5 fruit fly cellular contexts compared by ENCODE assay signal in genomic region chrX:16288492-16288964, dm6.
A peak's percentile ranks its signal among the peaks of the same experiment; 100 is the strongest.
TF ChIP-seq lines count a peak whose summit lies in the region.

TSS of gene CG32576 (minus strand) at chrX:16288533.
TSS of gene caz (plus strand) at chrX:16288810.

- TF ChIP-seq CTCF in whole organism, embryonic (GFP tag; optimal IDR thresholded peaks at IDR 0.05; lab: Kevin White, UChicago): peak; percentile 47

TF ChIP-seq in whole organism, adult, 20 proteins besides CTCF, POLR2A, EP300 and RAD21 (continues in another document):
- TF ChIP-seq cic (GFP tag; optimal IDR thresholded peaks at IDR 0.05; lab: Kevin White, UChicago) (peak; percentile 59), Clk (GFP tag; optimal IDR thresholded peaks at IDR 0.05; lab: Kevin White, UChicago) (no peak), Crg-1 (GFP tag; optimal IDR thresholded peaks at IDR 0.05; lab: Kevin White, UChicago) (peak; percentile 89), kay (GFP tag; lab: Kevin White, UChicago; ENCODE audit: borderline replicate concordance) (no peak), CG7045 (GFP tag; optimal IDR thresholded peaks at IDR 0.05; lab: Kevin White, UChicago) (no peak), CG14711 (tag; optimal IDR thresholded peaks at IDR 0.05; lab: Kevin White, UChicago) (peak; percentile 64), cnc (optimal IDR thresholded peaks at IDR 0.05; lab: Kevin White, UChicago) (no peak), Hr96 (GFP tag; optimal IDR thresholded peaks at IDR 0.05; lab: Kevin White, UChicago) (no peak), pad (GFP tag; optimal IDR thresholded peaks at IDR 0.05; lab: Kevin White, UChicago) (peak; percentile 68), CG1620 (GFP tag; optimal IDR thresholded peaks at IDR 0.05; lab: Kevin White, UChicago) (peak; percentile 71), CG11617 (GFP tag; optimal IDR thresholded peaks at IDR 0.05; lab: Kevin White, UChicago) (peak; percentile 68), bab1 (GFP tag; optimal IDR thresholded peaks at IDR 0.05; lab: Kevin White, UChicago) (peak; percentile 48), CG33017 (tag; optimal IDR thresholded peaks at IDR 0.05; lab: Kevin White, UChicago) (no peak), Mnt (GFP tag; optimal IDR thresholded peaks at IDR 0.05; lab: Kevin White, UChicago) (peak; percentile 73), ovo (GFP tag; optimal IDR thresholded peaks at IDR 0.05; lab: Kevin White, UChicago) (peak; percentile 71), toe (GFP tag; optimal IDR thresholded peaks at IDR 0.05; lab: Kevin White, UChicago) (no peak), tj (GFP tag; optimal IDR thresholded peaks at IDR 0.05; lab: Kevin White, UChicago) (peak; percentile 76), CG5204 (GFP tag; optimal IDR thresholded peaks at IDR 0.05; lab: Kevin White, UChicago) (no peak)

TF ChIP-seq in whole organism, embryonic, 481 proteins besides CTCF, POLR2A, EP300 and RAD21 (continues in another document):
- TF ChIP-seq Mad (GFP tag; optimal IDR thresholded peaks at IDR 0.05; lab: Kevin White, UChicago) (no peak), MESR4 (GFP tag; optimal IDR thresholded peaks at IDR 0.05; lab: Kevin White, UChicago) (peak; percentile 85), Opbp (GFP tag; IDR thresholded peaks at IDR 0.05; lab: Robert Waterston, UW; ENCODE audit: partially characterized antibody) (no peak), slbo (GFP tag; IDR thresholded peaks at IDR 0.05; lab: Robert Waterston, UW) (peak; percentile 24; the same call in 1 of the 2 replicates), ftz-f1 (GFP tag; optimal IDR thresholded peaks at IDR 0.05; lab: Kevin White, UChicago) (no peak), Max (GFP tag; optimal IDR thresholded peaks at IDR 0.05; lab: Kevin White, UChicago) (peak; percentile 49), NK7.1 (GFP tag; optimal IDR thresholded peaks at IDR 0.05; lab: Kevin White, UChicago) (no peak), Optix (GFP tag; IDR thresholded peaks at IDR 0.05; lab: Robert Waterston, UW) (no peak), Usf (GFP tag; optimal IDR thresholded peaks at IDR 0.05; lab: Kevin White, UChicago) (no peak), CG17802 (tag; optimal IDR thresholded peaks at IDR 0.05; lab: Kevin White, UChicago) (no peak), Doc2 (GFP tag; IDR thresholded peaks at IDR 0.05; lab: Robert Waterston, UW) (no peak), sr (GFP tag; IDR thresholded peaks at IDR 0.05; lab: Robert Waterston, UW) (no peak), tll (GFP tag; optimal IDR thresholded peaks at IDR 0.05; lab: Kevin White, UChicago) (peak in 1 of 2 experiments; percentile 11), stc (GFP tag; IDR thresholded peaks at IDR 0.05; lab: Robert Waterston, UW) (no peak), CG18476 (GFP tag; optimal IDR thresholded peaks at IDR 0.05; lab: Kevin White, UChicago) (no peak), fd3F (GFP tag; optimal IDR thresholded peaks at IDR 0.05; lab: Kevin White, UChicago) (peak; percentile 13), her (GFP tag; optimal IDR thresholded peaks at IDR 0.05; lab: Kevin White, UChicago) (no peak), Myb (GFP tag; optimal IDR thresholded peaks at IDR 0.05; lab: Kevin White, UChicago) (peak; percentile 40), CG8281 (tag; optimal IDR thresholded peaks at IDR 0.05; lab: Kevin White, UChicago) (no peak)

TF ChIP-seq in whole organism, prepupa, 60 proteins besides CTCF, POLR2A, EP300 and RAD21 (continues in another document):
- TF ChIP-seq fd59A (GFP tag; optimal IDR thresholded peaks at IDR 0.05; lab: Kevin White, UChicago) (no peak), fkh (GFP tag; optimal IDR thresholded peaks at IDR 0.05; lab: Kevin White, UChicago) (peak; percentile 94), CG6854 (GFP tag; optimal IDR thresholded peaks at IDR 0.05; lab: Kevin White, UChicago) (no peak), achi (GFP tag; optimal IDR thresholded peaks at IDR 0.05; lab: Kevin White, UChicago) (peak; percentile 47), dsx (GFP tag; optimal IDR thresholded peaks at IDR 0.05; lab: Kevin White, UChicago; ENCODE audit: poor library complexity, severe bottlenecking) (peak; percentile 88), CG32006 (GFP tag; optimal IDR thresholded peaks at IDR 0.05; lab: Kevin White, UChicago) (no peak), Sox102F (GFP tag; optimal IDR thresholded peaks at IDR 0.05; lab: Kevin White, UChicago) (peak; percentile 43), CG8119 (GFP tag; IDR thresholded peaks at IDR 0.05; lab: Robert Waterston, UW) (no peak), CG11902 (GFP tag; optimal IDR thresholded peaks at IDR 0.05; lab: Kevin White, UChicago) (no peak), CG31627 (GFP tag; optimal IDR thresholded peaks at IDR 0.05; lab: Kevin White, UChicago) (no peak), dac (GFP tag; optimal IDR thresholded peaks at IDR 0.05; lab: Kevin White, UChicago) (no peak), Met (GFP tag; optimal IDR thresholded peaks at IDR 0.05; lab: Kevin White, UChicago) (no peak), acj6 (GFP tag; optimal IDR thresholded peaks at IDR 0.05; lab: Kevin White, UChicago) (peak; percentile 46), salr (GFP tag; optimal IDR thresholded peaks at IDR 0.05; lab: Kevin White, UChicago) (no peak), Eip78C (GFP tag; lab: Kevin White, UChicago) (peak; percentile 8), vri (GFP tag; optimal IDR thresholded peaks at IDR 0.05; lab: Kevin White, UChicago) (peak; percentile 23), CG6276 (GFP tag; optimal IDR thresholded peaks at IDR 0.05; lab: Kevin White, UChicago) (no peak), Smox (GFP tag; optimal IDR thresholded peaks at IDR 0.05; lab: Kevin White, UChicago) (no peak), CG11762 (GFP tag; optimal IDR thresholded peaks at IDR 0.05; lab: Kevin White, UChicago; ENCODE audit: insufficient read depth) (no peak), ss (GFP tag; optimal IDR thresholded peaks at IDR 0.05; lab: Kevin White, UChicago) (no peak)

TF ChIP-seq in whole organism, pupa, 21 proteins besides CTCF, POLR2A, EP300 and RAD21:
- TF ChIP-seq CG15710 (tag; optimal IDR thresholded peaks at IDR 0.05; lab: Kevin White, UChicago): peak; percentile 10
- no peak for TF ChIP-seq Pif1A (GFP tag; optimal IDR thresholded peaks at IDR 0.05; lab: Kevin White, UChicago)

TF ChIP-seq in whole organism, wandering third instar larva, 38 proteins besides CTCF, POLR2A, EP300 and RAD21:
- TF ChIP-seq CG9705 (GFP tag; optimal IDR thresholded peaks at IDR 0.05; lab: Kevin White, UChicago): peak; percentile 40
- no peak for TF ChIP-seq Hr83 (GFP tag; optimal IDR thresholded peaks at IDR 0.05; lab: Kevin White, UChicago; ENCODE audit: poor library complexity, severe bottlenecking)
- peak; percentile 33 for TF ChIP-seq brk (GFP tag; optimal IDR thresholded peaks at IDR 0.05; lab: Kevin White, UChicago)
- no peak for TF ChIP-seq lola (GFP tag; optimal IDR thresholded peaks at IDR 0.05; lab: Kevin White, UChicago)
- peak; percentile 13 for TF ChIP-seq Myc (optimal IDR thresholded peaks at IDR 0.05; lab: Kevin White, UChicago)
- peak; percentile 49 for TF ChIP-seq GATAd (GFP tag; optimal IDR thresholded peaks at IDR 0.05; lab: Kevin White, UChicago)
- TF ChIP-seq Dfd (GFP tag; optimal IDR thresholded peaks at IDR 0.05; lab: Kevin White, UChicago): no peak
- TF ChIP-seq tai (GFP tag; optimal IDR thresholded peaks at IDR 0.05; lab: Kevin White, UChicago): peak; percentile 72
- no peak for TF ChIP-seq Dif (GFP tag; optimal IDR thresholded peaks at IDR 0.05; lab: Kevin White, UChicago; ENCODE audit: partially characterized antibody)
- TF ChIP-seq N (GFP tag; optimal IDR thresholded peaks at IDR 0.05; lab: Kevin White, UChicago): no peak
- peak; percentile 67 for TF ChIP-seq h (GFP tag; optimal IDR thresholded peaks at IDR 0.05; lab: Kevin White, UChicago)
- TF ChIP-seq Mio (GFP tag; optimal IDR thresholded peaks at IDR 0.05; lab: Kevin White, UChicago): no peak
- TF ChIP-seq psq (GFP tag; optimal IDR thresholded peaks at IDR 0.05; lab: Kevin White, UChicago): peak; percentile 47
- TF ChIP-seq jim (GFP tag; optimal IDR thresholded peaks at IDR 0.05; lab: Kevin White, UChicago): no peak
- peak; percentile 50 for TF ChIP-seq OdsH (GFP tag; optimal IDR thresholded peaks at IDR 0.05; lab: Kevin White, UChicago)
- no peak for TF ChIP-seq fru (GFP tag; optimal IDR thresholded peaks at IDR 0.05; lab: Kevin White, UChicago)
- no peak for TF ChIP-seq CG32264 (GFP tag; optimal IDR thresholded peaks at IDR 0.05; lab: Kevin White, UChicago)
- peak in 1 of 2 experiments; percentile 60 for TF ChIP-seq foxo (GFP tag; optimal IDR thresholded peaks at IDR 0.05; lab: Kevin White, UChicago)
- no peak for TF ChIP-seq Hr78 (GFP tag; optimal IDR thresholded peaks at IDR 0.05; lab: Kevin White, UChicago)
- TF ChIP-seq usp (GFP tag; optimal IDR thresholded peaks at IDR 0.05; lab: Kevin White, UChicago): no peak
- TF ChIP-seq Rel (GFP tag; optimal IDR thresholded peaks at IDR 0.05; lab: Kevin White, UChicago): no peak
- peak; percentile 25 for TF ChIP-seq Rel (tag; optimal IDR thresholded peaks at IDR 0.05; lab: Kevin White, UChicago)
- peak; percentile 8 for TF ChIP-seq woc (GFP tag; optimal IDR thresholded peaks at IDR 0.05; lab: Kevin White, UChicago)
- peak; percentile 41 for TF ChIP-seq br (GFP tag; optimal IDR thresholded peaks at IDR 0.05; lab: Kevin White, UChicago)
- no peak for TF ChIP-seq CrebA (GFP tag; optimal IDR thresholded peaks at IDR 0.05; lab: Kevin White, UChicago; ENCODE audit: borderline replicate concordance)
- no peak for TF ChIP-seq dl (GFP tag; optimal IDR thresholded peaks at IDR 0.05; lab: Kevin White, UChicago; ENCODE audit: insufficient read depth in 1 of 2, partially characterized antibody in 2 of 2)
- peak; percentile 59 for TF ChIP-seq rgr (GFP tag; optimal IDR thresholded peaks at IDR 0.05; lab: Kevin White, UChicago)
- TF ChIP-seq Vsx2 (GFP tag; optimal IDR thresholded peaks at IDR 0.05; lab: Kevin White, UChicago; ENCODE audit: partially characterized antibody): no peak
- TF ChIP-seq pan (optimal IDR thresholded peaks at IDR 0.05; lab: Kevin White, UChicago): no peak
- peak; percentile 52 for TF ChIP-seq HLH106 (tag; optimal IDR thresholded peaks at IDR 0.05; lab: Kevin White, UChicago)
- peak; percentile 63 for TF ChIP-seq Hnf4 (GFP tag; optimal IDR thresholded peaks at IDR 0.05; lab: Kevin White, UChicago)
- no peak for TF ChIP-seq sv (GFP tag; optimal IDR thresholded peaks at IDR 0.05; lab: Kevin White, UChicago)
- peak; percentile 48 for TF ChIP-seq Sp1 (GFP tag; optimal IDR thresholded peaks at IDR 0.05; lab: Kevin White, UChicago)
- TF ChIP-seq dsf (GFP tag; optimal IDR thresholded peaks at IDR 0.05; lab: Kevin White, UChicago; ENCODE audit: borderline replicate concordance): peak; percentile 5
- TF ChIP-seq Jra (GFP tag; optimal IDR thresholded peaks at IDR 0.05; lab: Kevin White, UChicago): peak; percentile 29
- peak; percentile 41 for TF ChIP-seq sage (GFP tag; optimal IDR thresholded peaks at IDR 0.05; lab: Kevin White, UChicago)
- TF ChIP-seq Abd-B (GFP tag; optimal IDR thresholded peaks at IDR 0.05; lab: Kevin White, UChicago): no peak
- no peak for TF ChIP-seq dmrt93B (GFP tag; optimal IDR thresholded peaks at IDR 0.05; lab: Kevin White, UChicago)
- no peak for TF ChIP-seq ey (GFP tag; optimal IDR thresholded peaks at IDR 0.05; lab: Kevin White, UChicago)
